Fruit fly (Drosophila melanogaster) whole organism: ENCODE data around the gene Idh3a.

Experiments
- Dll ChIP-seq: fragments of >200 bp; optimal IDR thresholded peaks from 2 replicates; lab custom pipeline; 2017
- EcR ChIP-seq, 2 experiments: fragments of >200 bp; optimal IDR thresholded peaks; 2 replicates each; lab custom pipeline; 2017; ENCODE audit warnings: missing biosample characterization in 2 of 2, missing genetic modification characterization in 2 of 2, missing genetic modification reagents in 2 of 2

DNA sequence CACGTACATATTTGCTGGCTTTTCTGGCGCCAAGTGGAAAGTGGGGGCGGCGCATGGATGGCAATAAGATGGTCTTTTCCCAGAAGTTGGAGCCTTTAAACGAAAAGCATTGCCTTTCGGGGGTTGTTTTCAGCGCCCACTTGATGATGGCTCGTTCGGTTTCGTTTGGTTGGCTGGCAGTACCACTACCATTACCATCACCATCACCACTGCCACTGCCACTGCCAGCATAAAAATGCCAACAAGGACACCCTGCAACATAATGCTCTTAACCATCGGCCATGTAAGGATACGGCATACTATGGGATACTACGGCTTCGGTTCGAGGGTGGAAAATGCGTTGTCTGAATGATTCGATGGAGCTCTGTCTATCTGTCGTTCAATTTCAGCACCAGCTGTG is 13.8 kb upstream of the Idh3a start:
- no peak for TF ChIP-seq EcR (GFP tag; optimal IDR thresholded peaks at IDR 0.05; lab: Kevin White, UChicago)
- no peak for TF ChIP-seq Dll (lab: Kevin White, UChicago)
